Fruit fly (Drosophila melanogaster): ENCODE measurements around the gene tkv.
A peak's percentile ranks its signal among the peaks of the same experiment; 100 is the strongest.

tkv gene

dm6 chr2L:5287599-5288261 is 16.5 kb upstream of the tkv start:
- TF ChIP-seq pb (GFP tag; optimal IDR thresholded peaks at IDR 0.05), result no peak
- no peak for TF ChIP-seq al (GFP tag; IDR thresholded peaks at IDR 0.05)
- TF ChIP-seq gro (GFP tag; optimal IDR thresholded peaks at IDR 0.05), result no peak
- TF ChIP-seq nerfin-2 (GFP tag; IDR thresholded peaks at IDR 0.05; ENCODE audit: partially characterized antibody), result no peak
- TF ChIP-seq Drgx (GFP tag; IDR thresholded peaks at IDR 0.05), result peak; percentile 60; the same call in 1 of the 2 replicates
- TF ChIP-seq pzg (GFP tag; optimal IDR thresholded peaks at IDR 0.05), result no peak
- peak; percentile 44 for TF ChIP-seq corto (GFP tag; optimal IDR thresholded peaks at IDR 0.05)
- no peak for TF ChIP-seq tap (tag; optimal IDR thresholded peaks at IDR 0.05)
- no peak for TF ChIP-seq Aef1 (GFP tag; IDR thresholded peaks at IDR 0.05)
- TF ChIP-seq nau (GFP tag; optimal IDR thresholded peaks at IDR 0.05), result no peak
- no peak for TF ChIP-seq CG17829 (tag; optimal IDR thresholded peaks at IDR 0.05)
- no peak for TF ChIP-seq wdn (GFP tag; IDR thresholded peaks at IDR 0.05)
- no peak for TF ChIP-seq Trl (optimal IDR thresholded peaks at IDR 0.05)
- TF ChIP-seq Trl (GFP tag; optimal IDR thresholded peaks at IDR 0.05), result no peak
- TF ChIP-seq CG9727 (GFP tag; optimal IDR thresholded peaks at IDR 0.05), result no peak
- TF ChIP-seq gt (GFP tag; IDR thresholded peaks at IDR 0.05), result no peak
- no peak for TF ChIP-seq E2f1 (GFP tag; IDR thresholded peaks at IDR 0.05)
- no peak for TF ChIP-seq CG17568 (GFP tag; optimal IDR thresholded peaks at IDR 0.05)
- no peak for TF ChIP-seq CG30403 (GFP tag; optimal IDR thresholded peaks at IDR 0.05)
- no peak for TF ChIP-seq CG14441 (GFP tag; IDR thresholded peaks at IDR 0.05)
- TF ChIP-seq CG33557 (GFP tag; optimal IDR thresholded peaks at IDR 0.05), result no peak
- no peak for TF ChIP-seq Optix (GFP tag; IDR thresholded peaks at IDR 0.05)
- TF ChIP-seq CG10462 (GFP tag; optimal IDR thresholded peaks at IDR 0.05), result no peak
- no peak for TF ChIP-seq Hmx (GFP tag; optimal IDR thresholded peaks at IDR 0.05)
- TF ChIP-seq Gug (GFP tag; IDR thresholded peaks at IDR 0.05), result no peak
- no peak for TF ChIP-seq CG4404 (GFP tag; IDR thresholded peaks at IDR 0.05)
- TF ChIP-seq CG2120 (GFP tag; optimal IDR thresholded peaks at IDR 0.05), result no peak
- TF ChIP-seq CG15269 (tag; optimal IDR thresholded peaks at IDR 0.05), result no peak
- no peak for TF ChIP-seq peb (GFP tag; IDR thresholded peaks at IDR 0.05)
- no peak for TF ChIP-seq CG32532 (GFP tag; IDR thresholded peaks at IDR 0.05)
- peak; percentile 74 for TF ChIP-seq lbe (GFP tag; optimal IDR thresholded peaks at IDR 0.05)
- TF ChIP-seq CG14710 (tag; optimal IDR thresholded peaks at IDR 0.05), result no peak
- no peak for TF ChIP-seq salm (tag; optimal IDR thresholded peaks at IDR 0.05)
- TF ChIP-seq nerfin-1 (tag; optimal IDR thresholded peaks at IDR 0.05), result no peak
- TF ChIP-seq CG18262 (tag; optimal IDR thresholded peaks at IDR 0.05), result no peak
- TF ChIP-seq sr (GFP tag; IDR thresholded peaks at IDR 0.05), result no peak
- no peak for TF ChIP-seq pnt (GFP tag; optimal IDR thresholded peaks at IDR 0.05)
- no peak for TF ChIP-seq exex (tag; optimal IDR thresholded peaks at IDR 0.05)
- TF ChIP-seq CG2875 (GFP tag; optimal IDR thresholded peaks at IDR 0.05), result no peak
- no peak for TF ChIP-seq CG6272 (GFP tag; IDR thresholded peaks at IDR 0.05)
- peak; percentile 94 for TF ChIP-seq nom (GFP tag; optimal IDR thresholded peaks at IDR 0.05)
- TF ChIP-seq CG17361 (GFP tag; IDR thresholded peaks at IDR 0.05), result no peak
- TF ChIP-seq CG10321 (GFP tag; IDR thresholded peaks at IDR 0.05), result no peak
- no peak for TF ChIP-seq CG32772 (GFP tag; IDR thresholded peaks at IDR 0.05)
- no peak for TF ChIP-seq CG14050 (GFP tag; IDR thresholded peaks at IDR 0.05)
- no peak for TF ChIP-seq HLH3B (GFP tag; IDR thresholded peaks at IDR 0.05)
- peak in 1 of 2 experiments; percentile 88 for TF ChIP-seq bsh (GFP tag; optimal IDR thresholded peaks at IDR 0.05)
- TF ChIP-seq CG8765 (GFP tag; IDR thresholded peaks at IDR 0.05), result no peak
- no peak for TF ChIP-seq seq (GFP tag; IDR thresholded peaks at IDR 0.05)
- TF ChIP-seq CG8924 (tag; optimal IDR thresholded peaks at IDR 0.05), result no peak
- peak; percentile 49 for TF ChIP-seq Med (GFP tag)
- no peak for TF ChIP-seq btn (GFP tag; optimal IDR thresholded peaks at IDR 0.05)
